Worm (Caenorhabditis elegans): ENCODE data around the gene clec-73.
A peak's percentile ranks its signal among the peaks of the same experiment; 100 is the strongest.

The clec-73 gene

ce11 chrIV:3963498-3963897 is 7.5 kb upstream of the clec-73 start:
- TF ChIP-seq lin-11 (tag; optimal IDR thresholded peaks at IDR 0.05): no peak
- TF ChIP-seq unc-39 (tag; optimal IDR thresholded peaks at IDR 0.05): no peak
- no peak for TF ChIP-seq ama-1 (optimal IDR thresholded peaks at IDR 0.05)
- TF ChIP-seq elt-3 (tag; optimal IDR thresholded peaks at IDR 0.05): no peak
- no peak for TF ChIP-seq ztf-11 (tag; optimal IDR thresholded peaks at IDR 0.05)
- no peak for TF ChIP-seq ZK546.5 (tag; optimal IDR thresholded peaks at IDR 0.05)
- TF ChIP-seq lin-13 (GFP tag; optimal IDR thresholded peaks at IDR 0.05): no peak
- TF ChIP-seq ceh-82 (tag; optimal IDR thresholded peaks at IDR 0.05): no peak

- TF ChIP-seq elt-3 (tag; optimal IDR thresholded peaks at IDR 0.05) (no peak), nhr-12 (tag; optimal IDR thresholded peaks at IDR 0.05) (no peak), egl-27 (tag; optimal IDR thresholded peaks at IDR 0.05) (no peak), ZK546.5 (tag; optimal IDR thresholded peaks at IDR 0.05) (no peak), Y55F3AM.14 (GFP tag; optimal IDR thresholded peaks at IDR 0.05) (no peak), nhr-21 (tag; optimal IDR thresholded peaks at IDR 0.05) (no peak)
Measured at ce11 chrIV:3962584-3962983, 6.6 kb upstream of the clec-73 start, which contains the start of gene Y46C8AM.1. Gene Y46C8AM.1, plus strand, starts transcription at chrIV:3962884.

- no peak for TF ChIP-seq F13H6.1 (tag; optimal IDR thresholded peaks at IDR 0.05)
- TF ChIP-seq ceh-82 (tag; optimal IDR thresholded peaks at IDR 0.05): no peak
- TF ChIP-seq crh-2 (tag; optimal IDR thresholded peaks at IDR 0.05): no peak
- no peak for TF ChIP-seq peb-1 (tag; optimal IDR thresholded peaks at IDR 0.05)
- TF ChIP-seq lin-39 (tag; optimal IDR thresholded peaks at IDR 0.05): no peak
- no peak for TF ChIP-seq mbf-1 (tag; optimal IDR thresholded peaks at IDR 0.05)
- TF ChIP-seq nhr-11 (tag; optimal IDR thresholded peaks at IDR 0.05): no peak
Measured at ce11 chrIV:3960396-3960795, 4.4 kb upstream of the clec-73 start, which contains the start of gene clec-75. Gene clec-75, plus strand, starts transcription at chrIV:3960734.

ce11 chrIV:3956705-3957104 is 710 bp upstream of the clec-73 start, which contains the start of gene clec-74:
Gene clec-74, plus strand, starts transcription at chrIV:3957005.
- TF ChIP-seq ztf-11 (tag; optimal IDR thresholded peaks at IDR 0.05): no peak
- TF ChIP-seq mbf-1 (tag; optimal IDR thresholded peaks at IDR 0.05): no peak
- TF ChIP-seq nhr-11 (tag; optimal IDR thresholded peaks at IDR 0.05): no peak
- no peak for TF ChIP-seq blmp-1 (tag; optimal IDR thresholded peaks at IDR 0.05; ENCODE audit: insufficient read depth)
- TF ChIP-seq dmd-4 (tag; optimal IDR thresholded peaks at IDR 0.05): no peak
- TF ChIP-seq lin-11 (tag; optimal IDR thresholded peaks at IDR 0.05): no peak
- no peak for TF ChIP-seq nhr-6 (tag; optimal IDR thresholded peaks at IDR 0.05)
- TF ChIP-seq peb-1 (tag; optimal IDR thresholded peaks at IDR 0.05): no peak

- TF ChIP-seq lin-11 (tag; optimal IDR thresholded peaks at IDR 0.05) (no peak), crh-2 (tag; optimal IDR thresholded peaks at IDR 0.05) (peak; percentile 18), skn-1 (tag; optimal IDR thresholded peaks at IDR 0.05) (peak; percentile 11), nhr-6 (tag; optimal IDR thresholded peaks at IDR 0.05) (no peak), gmeb-1 (tag; optimal IDR thresholded peaks at IDR 0.05) (peak; percentile 5), sma-9 (GFP tag; optimal IDR thresholded peaks at IDR 0.05) (peak; percentile 50), sma-9 (tag; optimal IDR thresholded peaks at IDR 0.05) (no peak), fos-1 (tag; optimal IDR thresholded peaks at IDR 0.05) (peak; percentile 98), nhr-129 (tag; optimal IDR thresholded peaks at IDR 0.05) (no peak)
Measured at ce11 chrIV:3944459-3944858, 11.5 kb downstream of the clec-73 start, which contains the start of gene clec-72. Gene clec-72, plus strand, starts transcription at chrIV:3944816.

ce11 chrIV:3943003-3943402 is 13.0 kb downstream of the clec-73 start, which contains the start of gene Y46C8AL.11:
Gene Y46C8AL.11, plus strand, starts transcription at chrIV:3943303.
- no peak for TF ChIP-seq nhr-10 (tag; optimal IDR thresholded peaks at IDR 0.05)
- TF ChIP-seq aly-2 (tag; optimal IDR thresholded peaks at IDR 0.05): no peak
- no peak for TF ChIP-seq R02D3.7 (tag; optimal IDR thresholded peaks at IDR 0.05)
- no peak for TF ChIP-seq skn-1 (tag; optimal IDR thresholded peaks at IDR 0.05)
- no peak for TF ChIP-seq nhr-12 (tag; optimal IDR thresholded peaks at IDR 0.05)
- no peak for TF ChIP-seq sem-4 (tag; optimal IDR thresholded peaks at IDR 0.05)
- TF ChIP-seq C34F6.9 (tag; optimal IDR thresholded peaks at IDR 0.05): no peak
- TF ChIP-seq lin-11 (tag; optimal IDR thresholded peaks at IDR 0.05): no peak
- no peak for TF ChIP-seq lsy-2 (tag; optimal IDR thresholded peaks at IDR 0.05)
- no peak for TF ChIP-seq ZK546.5 (tag; optimal IDR thresholded peaks at IDR 0.05)
- no peak for TF ChIP-seq mab-5 (tag; optimal IDR thresholded peaks at IDR 0.05)
- TF ChIP-seq nhr-25 (tag; optimal IDR thresholded peaks at IDR 0.05): no peak
- no peak for TF ChIP-seq unc-62 (GFP tag; optimal IDR thresholded peaks at IDR 0.05)
- no peak for TF ChIP-seq crh-2 (tag; optimal IDR thresholded peaks at IDR 0.05)

All from whole organism, L2 larva.